Worm (Caenorhabditis elegans) whole organism, late embryonic: ENCODE measurements around the gene aipr-1.

ENCODE experiments used
- ceh-22 ChIP-seq: sonication (generic microtip); optimal IDR thresholded peaks from 2 replicates; lab custom pipeline; 2017; ENCODE audit warnings: missing biosample characterization, missing genetic modification characterization
- ceh-31 ChIP-seq: sonication (generic microtip); optimal IDR thresholded peaks from 2 replicates; lab custom pipeline; 2016; ENCODE audit warnings: missing genetic modification characterization, missing compliant biosample characterization
- pha-4 ChIP-seq: fragments of 150-350 bp; optimal IDR thresholded peaks from 2 replicates; lab custom pipeline; 2018; ENCODE audit warnings: missing biosample characterization, missing genetic modification reagents, missing genetic modification characterization

ce11 chrII:6554677-6555076 is 39.4 kb downstream of the aipr-1 start, which contains the start of gene wrn-1:
- no peak for TF ChIP-seq ceh-31 (tag; lab: Kevin White, UChicago)
- no peak for TF ChIP-seq ceh-22 (tag; lab: Kevin White, UChicago)
- TF ChIP-seq pha-4, result no peak
